Worm (Caenorhabditis elegans) whole organism, L1 larva: Measurements from ENCODE around the gene pud-1.1.
"Not testable (repeated sequence)": the region's sequence is repeated elsewhere in the genome, so short reads cannot be mapped to it uniquely, and the experiment has no call there.

Experiments used
- ceh-82 ChIP-seq, 3 experiments: fragments of 150-350 bp in 1 of 3; sonication (generic microtip) in 2 of 3; optimal IDR thresholded peaks; 2 replicates each; lab custom pipeline; 2014 to 2017; ENCODE audit warnings: missing biosample characterization in 3 of 3, missing genetic modification characterization in 3 of 3
- dpl-1 ChIP-seq, 3 experiments: fragments of 150-350 bp in 2 of 3; sonication (generic microtip) in 1 of 3; optimal IDR thresholded peaks; 2 replicates each; lab custom pipeline; 2014 to 2017; ENCODE audit warnings: missing biosample characterization in 3 of 3, missing genetic modification characterization in 3 of 3, missing genetic modification reagents in 3 of 3
- efl-1 ChIP-seq, 4 experiments: fragments of 150-350 bp; optimal IDR thresholded peaks in 3 of 4; peaks in 1 of 4; 1 replicate in 1 of 4; 2 replicates in 3 of 4; lab custom pipeline; 2014; ENCODE audit warnings: missing biosample characterization in 2 of 4, missing genetic modification characterization in 2 of 4, missing genetic modification reagents in 2 of 4
- egl-13 ChIP-seq: sonication (generic microtip); optimal IDR thresholded peaks from 2 replicates; lab custom pipeline; 2016; ENCODE audit warnings: missing genotype, missing genetic modification reagents, missing genetic modification characterization, missing compliant biosample characterization
- elt-2 ChIP-seq: sonication (generic microtip); optimal IDR thresholded peaks from 2 replicates; lab custom pipeline; 2016; ENCODE audit warnings: missing genetic modification characterization, mild to moderate bottlenecking, inconsistent platforms, missing compliant biosample characterization, missing genetic modification reagents
- elt-3 ChIP-seq, 6 experiments: fragments of 150-350 bp in 1 of 6; sonication (generic microtip); optimal IDR thresholded peaks; 2 replicates each; lab custom pipeline; 2017 to 2018; ENCODE audit warnings: missing biosample characterization in 6 of 6, missing genetic modification characterization in 6 of 6, inconsistent platforms in 1 of 6
- fkh-4 ChIP-seq: sonication (generic microtip); optimal IDR thresholded peaks from 2 replicates; lab custom pipeline; 2016; ENCODE audit warnings: missing compliant biosample characterization, missing genetic modification characterization, borderline replicate concordance
- jun-1 ChIP-seq: fragments of 150-350 bp; optimal IDR thresholded peaks from 2 replicates; lab custom pipeline; 2014; ENCODE audit warnings: missing biosample characterization, missing genetic modification reagents, missing genetic modification characterization
- lin-13 ChIP-seq: fragments of 150-350 bp; optimal IDR thresholded peaks from 2 replicates; lab custom pipeline; 2014; ENCODE audit warnings: missing biosample characterization, missing genetic modification reagents, missing genetic modification characterization
- lin-14 ChIP-seq: fragments of 200-800 bp; sonication (Bioruptor generic); optimal IDR thresholded peaks from 2 replicates; lab custom pipeline; 2018; ENCODE audit warnings: mild to moderate bottlenecking, missing genetic modification characterization, moderate library complexity, missing compliant biosample characterization
- lin-35 ChIP-seq, 2 experiments: fragments of 150-350 bp; optimal IDR thresholded peaks; 2 replicates each; lab custom pipeline; 2014; ENCODE audit warnings: missing biosample characterization in 2 of 2, missing genetic modification characterization in 2 of 2, missing genetic modification reagents in 2 of 2
- mab-9 ChIP-seq: fragments of 200-800 bp; sonication (Bioruptor generic); IDR thresholded peaks from 2 replicates; pipeline ENCODE4 v1.3.6; 2022; ENCODE audit warnings: missing genetic modification reagents, missing genetic modification characterization, missing compliant biosample characterization
- mdl-1 ChIP-seq, 2 experiments: fragments of 150-350 bp; optimal IDR thresholded peaks; 2 replicates each; lab custom pipeline; 2014 to 2017; ENCODE audit warnings: missing biosample characterization in 2 of 2, missing genetic modification characterization in 2 of 2, inconsistent platforms in 1 of 2
- nhr-12 ChIP-seq: sonication (generic microtip); optimal IDR thresholded peaks from 2 replicates; lab custom pipeline; 2017; ENCODE audit warnings: missing biosample characterization, missing genetic modification characterization
- nhr-20 ChIP-seq: sonication (generic microtip); optimal IDR thresholded peaks from 2 replicates; lab custom pipeline; 2016; ENCODE audit warnings: mild to moderate bottlenecking, missing genetic modification characterization, missing compliant biosample characterization
- nhr-237 ChIP-seq: fragments of 150-350 bp; optimal IDR thresholded peaks from 2 replicates; lab custom pipeline; 2014; ENCODE audit warnings: missing biosample characterization, missing genetic modification characterization
- nhr-28 ChIP-seq: fragments of 150-350 bp; optimal IDR thresholded peaks from 2 replicates; lab custom pipeline; 2014; ENCODE audit warnings: missing biosample characterization, missing genetic modification characterization
- nhr-71 ChIP-seq: sonication (generic microtip); optimal IDR thresholded peaks from 2 replicates; lab custom pipeline; 2016; ENCODE audit warnings: mild to moderate bottlenecking, missing genetic modification characterization, moderate library complexity, missing compliant biosample characterization
- nhr-76 ChIP-seq: sonication (generic microtip); optimal IDR thresholded peaks from 2 replicates; lab custom pipeline; 2017; ENCODE audit warnings: missing biosample characterization, missing genetic modification characterization
- pax-3 ChIP-seq: fragments of 200-800 bp; sonication (Bioruptor generic); optimal IDR thresholded peaks from 2 replicates; lab custom pipeline; 2018; ENCODE audit warnings: mild to moderate bottlenecking, missing genetic modification characterization, moderate library complexity, missing compliant biosample characterization
- pqm-1 ChIP-seq: sonication (generic microtip); optimal IDR thresholded peaks from 3 replicates; lab custom pipeline; 2017; ENCODE audit warnings: missing biosample characterization, missing genetic modification characterization
- rnt-1 ChIP-seq: sonication (generic microtip); optimal IDR thresholded peaks from 2 replicates; lab custom pipeline; 2016; ENCODE audit warnings: mild to moderate bottlenecking, missing genetic modification characterization, moderate library complexity, missing compliant biosample characterization
- skn-1 ChIP-seq: fragments of 150-350 bp; optimal IDR thresholded peaks from 2 replicates; lab custom pipeline; 2014; ENCODE audit warnings: missing biosample characterization, missing genetic modification characterization
- sptf-1 ChIP-seq: fragments of 150-350 bp; optimal IDR thresholded peaks from 2 replicates; lab custom pipeline; 2014; ENCODE audit warnings: missing biosample characterization, missing genetic modification characterization
- sup-37 ChIP-seq: fragments of 200-800 bp; sonication (Bioruptor generic); optimal IDR thresholded peaks from 2 replicates; lab custom pipeline; 2018; ENCODE audit warnings: mild to moderate bottlenecking, missing genetic modification characterization, missing compliant biosample characterization
- swsn-7 ChIP-seq: sonication (generic microtip); optimal IDR thresholded peaks from 2 replicates; lab custom pipeline; 2016; ENCODE audit warnings: missing genetic modification characterization, missing compliant biosample characterization
- tlp-1 ChIP-seq: fragments of 150-350 bp; optimal IDR thresholded peaks from 2 replicates; lab custom pipeline; 2014; ENCODE audit warnings: missing biosample characterization, missing genetic modification characterization
- zip-4 ChIP-seq: fragments of 200-800 bp; sonication (Bioruptor generic); optimal IDR thresholded peaks from 2 replicates; lab custom pipeline; 2018; ENCODE audit warnings: mild to moderate bottlenecking, missing genetic modification characterization, moderate library complexity, missing compliant biosample characterization
- ztf-11 ChIP-seq, 2 experiments: sonication (generic microtip); optimal IDR thresholded peaks; 2 replicates each; lab custom pipeline; 2016 to 2017; ENCODE audit warnings: missing genetic modification characterization in 2 of 2, missing biosample characterization in 1 of 2, missing compliant biosample characterization in 1 of 2
- ztf-4 ChIP-seq: fragments of 150-350 bp; optimal IDR thresholded peaks from 2 replicates; lab custom pipeline; 2014; ENCODE audit warnings: missing biosample characterization, missing genetic modification characterization

pud-1.1 gene

ce11 chrV:2322466-2322865 is 7.8 kb upstream of the pud-1.1 start, which contains the start of gene pud-1.2:
TSS of gene pud-1.2 (minus strand) at chrV:2322566.
- not testable (repeated sequence) for TF ChIP-seq nhr-12 (tag; lab: Kevin White, UChicago); ztf-4 (tag; lab: Kevin White, UChicago); nhr-76

ce11 chrV:2324260-2324659 is 6.0 kb upstream of the pud-1.1 start:
- TF ChIP-seq elt-2 (tag; lab: Kevin White, UChicago) (peak; percentile 99), sptf-1 (no peak), efl-1 (optimal IDR thresholded peaks at IDR 0.05; lab: Kevin White, UChicago) (no peak), efl-1 (GFP tag; optimal IDR thresholded peaks at IDR 0.05 in 1 of 2; lab: Kevin White, UChicago) (peak in 1 of 2 experiments; percentile 7), swsn-7 (tag; lab: Kevin White, UChicago) (no peak), lin-35 (GFP tag; optimal IDR thresholded peaks at IDR 0.05; lab: Kevin White, UChicago) (peak in 1 of 2 experiments; percentile 14), nhr-71 (tag; lab: Kevin White, UChicago) (peak; percentile 59), pqm-1 (tag; lab: Kevin White, UChicago) (peak; percentile 72), jun-1 (peak; percentile 48)

ce11 chrV:2325052-2325451 is 5.2 kb upstream of the pud-1.1 start, which contains the start of gene pud-3:
TSS of gene pud-3 (minus strand) at chrV:2325152.
- TF ChIP-seq nhr-71 (tag; lab: Kevin White, UChicago) (no peak), rnt-1 (tag; lab: Kevin White, UChicago) (no peak), swsn-7 (tag; lab: Kevin White, UChicago) (no peak), ztf-11 (tag; optimal IDR thresholded peaks at IDR 0.05; lab: Kevin White, UChicago) (no peak), jun-1 (no peak), nhr-237 (no peak), mdl-1 (tag; optimal IDR thresholded peaks at IDR 0.05; lab: Kevin White, UChicago) (no peak), nhr-28 (tag; lab: Kevin White, UChicago) (no peak), ceh-82 (tag; optimal IDR thresholded peaks at IDR 0.05; lab: Kevin White, UChicago) (no peak), nhr-12 (tag; lab: Kevin White, UChicago) (no peak), pax-3 (tag; lab: Kevin White, UChicago) (no peak), lin-14 (GFP tag; lab: Kevin White, UChicago) (no peak)

ce11 chrV:2326378-2326777 is 3.9 kb upstream of the pud-1.1 start, which contains the start of gene pud-4:
TSS of gene pud-4 (plus strand) at chrV:2326678.
- TF ChIP-seq mab-9 (no peak), ztf-11 (tag; optimal IDR thresholded peaks at IDR 0.05; lab: Kevin White, UChicago) (no peak), lin-13 (no peak), jun-1 (no peak), skn-1 (tag; lab: Kevin White, UChicago) (no peak), fkh-4 (tag; lab: Kevin White, UChicago) (no peak)

- TF ChIP-seq dpl-1 (GFP tag; optimal IDR thresholded peaks at IDR 0.05; lab: Kevin White, UChicago), result no peak
- TF ChIP-seq lin-35 (GFP tag; optimal IDR thresholded peaks at IDR 0.05; lab: Kevin White, UChicago), result peak in 1 of 2 experiments; percentile 15
- no peak for TF ChIP-seq efl-1 (optimal IDR thresholded peaks at IDR 0.05; lab: Kevin White, UChicago)
- TF ChIP-seq efl-1 (GFP tag; optimal IDR thresholded peaks at IDR 0.05 in 1 of 2; lab: Kevin White, UChicago), result peak in 1 of 2 experiments; percentile 64
- no peak for TF ChIP-seq egl-13 (tag; lab: Kevin White, UChicago)
- TF ChIP-seq rnt-1 (tag; lab: Kevin White, UChicago), result no peak
- peak; percentile 98 for TF ChIP-seq elt-2 (tag; lab: Kevin White, UChicago)
- peak; percentile 74 for TF ChIP-seq tlp-1 (tag; lab: Kevin White, UChicago)
- TF ChIP-seq zip-4 (GFP tag; lab: Kevin White, UChicago), result no peak
- peak in 1 of 6 experiments; percentile 25 for TF ChIP-seq elt-3 (tag; optimal IDR thresholded peaks at IDR 0.05; lab: Kevin White, UChicago)
- TF ChIP-seq nhr-71 (tag; lab: Kevin White, UChicago), result peak; percentile 56
- TF ChIP-seq nhr-20, result peak; percentile 30
- TF ChIP-seq sup-37, result no peak
- TF ChIP-seq lin-14 (GFP tag; lab: Kevin White, UChicago), result peak; percentile 36
These were observed 3.1 kb upstream of the pud-1.1 start for ce11 chrV:2327124-2327523.
